Fruit fly (Drosophila melanogaster) whole organism, larva: ENCODE results near the gene slp1.

Experiments
- noc ChIP-seq: fragments of 200-800 bp; sonication (Bioruptor generic); optimal IDR thresholded peaks from 3 replicates; lab custom pipeline; 2019; ENCODE audit warnings: missing biosample characterization, mild to moderate bottlenecking, missing genetic modification characterization, moderate library complexity

The slp1 gene

DNA sequence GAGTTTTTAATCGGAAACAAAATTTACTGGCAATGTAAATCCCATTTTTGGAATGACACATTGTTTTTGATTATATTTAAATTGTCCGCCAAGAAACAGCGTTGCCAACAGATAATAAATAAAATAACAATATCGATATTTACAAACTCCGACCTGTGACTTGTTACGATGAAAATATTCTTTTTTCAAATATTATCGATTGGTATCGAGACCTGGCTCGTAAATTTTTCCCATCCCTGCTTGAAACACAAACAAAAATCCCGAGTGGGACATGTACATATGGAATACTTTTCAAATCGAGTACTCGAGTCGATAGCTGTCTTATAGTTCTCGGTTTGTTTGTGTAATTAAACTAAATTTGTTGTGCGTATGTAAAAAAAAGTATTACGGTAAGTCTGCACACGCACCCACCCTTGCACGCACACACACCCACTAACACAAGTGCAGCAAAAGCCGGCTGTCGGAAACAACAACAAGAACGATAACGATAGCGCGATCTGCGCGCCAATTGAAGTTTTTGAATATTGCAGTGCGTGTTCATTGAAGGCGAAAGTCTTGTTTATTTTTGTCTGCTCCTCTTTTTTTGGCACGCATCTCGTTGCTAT is 37.1 kb downstream of the slp1 start, which contains the start of gene TTLL4B:
Gene TTLL4B, plus strand, starts transcription at position 232 of the 605 bp plus-strand sequence.
- TF ChIP-seq noc (tag; lab: Kevin White, UChicago) = no peak

dm6 chr2L:3867474-3868082 is 42.1 kb downstream of the slp1 start, which contains the start of gene Cep97:
Gene Cep97 (plus strand): TSS chr2L:3867697.
- no peak for TF ChIP-seq noc (tag; lab: Kevin White, UChicago)

DNA sequence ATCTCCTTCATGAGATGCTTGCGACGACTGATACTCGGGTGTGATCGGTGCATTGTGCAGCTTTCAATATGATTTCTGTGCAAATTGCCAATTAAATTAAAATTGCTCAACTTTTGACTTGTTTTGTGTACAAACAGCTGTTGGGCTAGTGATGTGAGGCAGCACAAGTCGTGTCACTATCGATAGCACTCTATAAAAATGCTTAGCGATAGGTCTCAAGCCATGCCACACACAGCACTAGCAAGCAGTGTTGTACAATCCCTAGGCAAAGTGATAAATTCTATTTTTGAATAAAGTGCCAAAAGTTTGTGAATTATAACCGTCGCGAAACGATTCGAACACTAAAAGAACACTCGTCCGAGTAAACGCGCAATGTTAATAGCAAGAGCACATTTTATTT is 46.8 kb downstream of the slp1 start, which contains the start of gene CG31957:
Gene CG31957, minus strand, starts transcription at position 176 of the 400 bp plus-strand sequence.
- no peak for TF ChIP-seq noc (tag; lab: Kevin White, UChicago)
